Worm (Caenorhabditis elegans) whole organism, midembryonic: ENCODE measurements around the gene rpy-1.

Source experiments
- T22C8.4 ChIP-seq: fragments of 200-800 bp; sonication (Bioruptor generic); IDR thresholded peaks from 2 replicates; pipeline ENCODE4 v1.3.6; 2022; ENCODE audit warnings: missing genetic modification characterization, missing compliant biosample characterization
- cog-1 ChIP-seq: sonication (generic microtip); optimal IDR thresholded peaks from 2 replicates; lab custom pipeline; 2016; ENCODE audit warnings: missing genetic modification characterization, missing compliant biosample characterization
- flt-1 ChIP-seq: fragments of 200-800 bp; sonication (Bioruptor generic); IDR thresholded peaks from 2 replicates; pipeline ENCODE4 v1.3.6; 2022; ENCODE audit warnings: missing genetic modification characterization, missing compliant biosample characterization
- klf-2 ChIP-seq: fragments of 200-800 bp; sonication (Bioruptor generic); conservative IDR thresholded peaks from 2 replicates; pipeline ENCODE4 v1.3.6; 2022; ENCODE audit warnings: missing genetic modification reagents, missing genetic modification characterization, missing compliant biosample characterization
- med-1 ChIP-seq: sonication (generic microtip); optimal IDR thresholded peaks from 2 replicates; lab custom pipeline; 2017; ENCODE audit warnings: missing genetic modification characterization, mild to moderate bottlenecking, missing compliant biosample characterization, antibody characterized with exemption, missing genetic modification reagents; ENCODE audit not compliant: insufficient read depth
- ref-1 ChIP-seq: fragments of 200-800 bp; sonication (Bioruptor generic); conservative IDR thresholded peaks from 2 replicates; pipeline ENCODE4 v1.3.6; 2022; ENCODE audit warnings: missing genetic modification reagents, missing genetic modification characterization, missing compliant biosample characterization
- tab-1 ChIP-seq: fragments of 200-800 bp; sonication (Bioruptor generic); IDR thresholded peaks from 2 replicates; pipeline ENCODE4 v1.3.6; 2022; ENCODE audit warnings: missing genetic modification characterization, missing compliant biosample characterization
- ztf-23 ChIP-seq: fragments of 200-800 bp; sonication (Bioruptor generic); IDR thresholded peaks from 2 replicates; pipeline ENCODE4 v1.3.6; 2022; ENCODE audit warnings: missing genetic modification reagents, missing genetic modification characterization, missing compliant biosample characterization
- ztf-29 ChIP-seq: fragments of 200-800 bp; sonication (Bioruptor generic); IDR thresholded peaks from 2 replicates; pipeline ENCODE4 v1.3.6; 2022; ENCODE audit warnings: missing genetic modification reagents, missing genetic modification characterization, missing compliant biosample characterization

Gene rpy-1

ce11 chrII:6744648-6745047 is 39.2 kb upstream of the rpy-1 start, which contains the start of gene ins-15:
TSS of gene ins-15 (minus strand) at chrII:6744748.
- TF ChIP-seq flt-1, result no peak
- TF ChIP-seq tab-1, result no peak
- TF ChIP-seq med-1 (GFP tag; lab: Kevin White, UChicago), result no peak
- no peak for TF ChIP-seq T22C8.4 (GFP tag; lab: Robert Waterston, UW)
- TF ChIP-seq cog-1 (tag; lab: Kevin White, UChicago), result no peak
- TF ChIP-seq ztf-29, result no peak
- no peak for TF ChIP-seq ref-1 (GFP tag; lab: Robert Waterston, UW)
- no peak for TF ChIP-seq klf-2
- TF ChIP-seq ztf-23 (GFP tag; lab: Robert Waterston, UW), result no peak

ce11 chrII:6742614-6743013 is 37.2 kb upstream of the rpy-1 start, which contains the start of gene F41G3.6:
TSS of gene F41G3.6 (plus strand) at chrII:6742914.
- TF ChIP-seq ref-1 (GFP tag; lab: Robert Waterston, UW) (no peak), med-1 (GFP tag; lab: Kevin White, UChicago) (no peak), tab-1 (no peak), cog-1 (tag; lab: Kevin White, UChicago) (no peak), flt-1 (no peak), ztf-23 (GFP tag; lab: Robert Waterston, UW) (no peak), klf-2 (no peak), ztf-29 (no peak), T22C8.4 (GFP tag; lab: Robert Waterston, UW) (no peak)

ce11 chrII:6741428-6741827 is 36.0 kb upstream of the rpy-1 start, which contains the start of gene exos-8:
TSS of gene exos-8 (plus strand) at chrII:6741691.
- TF ChIP-seq klf-2 (peak; percentile 64; the same call in 1 of the 2 replicates), flt-1 (peak; percentile 77; the same call in 1 of the 2 replicates), med-1 (GFP tag; lab: Kevin White, UChicago) (no peak), T22C8.4 (GFP tag; lab: Robert Waterston, UW) (no peak), ztf-29 (0 out of 2 replicates have a peak, but pooled peaks have one; percentile 34), cog-1 (tag; lab: Kevin White, UChicago) (peak; percentile 41), tab-1 (0 out of 2 replicates have a peak, but pooled peaks have one; percentile 20), ref-1 (GFP tag; lab: Robert Waterston, UW) (no peak)

ce11 chrII:6736604-6737003 is 31.2 kb upstream of the rpy-1 start, which contains the start of gene T14B4.1:
TSS of gene T14B4.1 (plus strand) at chrII:6736904.
- TF ChIP-seq cog-1 (tag; lab: Kevin White, UChicago), result no peak
- no peak for TF ChIP-seq ztf-29
- no peak for TF ChIP-seq klf-2
- no peak for TF ChIP-seq tab-1
- no peak for TF ChIP-seq T22C8.4 (GFP tag; lab: Robert Waterston, UW)
- TF ChIP-seq ztf-23 (GFP tag; lab: Robert Waterston, UW), result no peak
- no peak for TF ChIP-seq med-1 (GFP tag; lab: Kevin White, UChicago)
- TF ChIP-seq flt-1, result no peak
- TF ChIP-seq ref-1 (GFP tag; lab: Robert Waterston, UW), result no peak

ce11 chrII:6736066-6736465 is 30.6 kb upstream of the rpy-1 start, which contains the start of gene mrps-18.C:
TSS of gene mrps-18.C (plus strand) at chrII:6736203.
- TF ChIP-seq tab-1, result no peak
- TF ChIP-seq ref-1 (GFP tag; lab: Robert Waterston, UW), result no peak

ce11 chrII:6734674-6735073 is 29.2 kb upstream of the rpy-1 start, which contains the start of gene T14B4.3:
TSS of gene T14B4.3 (plus strand) at chrII:6734937.
- TF ChIP-seq tab-1 (no peak), ref-1 (GFP tag; lab: Robert Waterston, UW) (no peak), ztf-29 (no peak), T22C8.4 (GFP tag; lab: Robert Waterston, UW) (no peak), klf-2 (no peak), flt-1 (no peak), cog-1 (tag; lab: Kevin White, UChicago) (peak; percentile 26), med-1 (GFP tag; lab: Kevin White, UChicago) (no peak), ztf-23 (GFP tag; lab: Robert Waterston, UW) (peak; percentile 50; the same call in 1 of the 2 replicates)

- TF ChIP-seq flt-1 (no peak), ref-1 (GFP tag; lab: Robert Waterston, UW) (no peak), klf-2 (no peak), tab-1 (no peak), ztf-23 (GFP tag; lab: Robert Waterston, UW) (no peak), ztf-29 (no peak), cog-1 (tag; lab: Kevin White, UChicago) (no peak), T22C8.4 (GFP tag; lab: Robert Waterston, UW) (no peak), med-1 (GFP tag; lab: Kevin White, UChicago) (no peak)
Measured at ce11 chrII:6733718-6734117, 28.3 kb upstream of the rpy-1 start, which contains the start of gene T14B4.9. TSS of gene T14B4.9 (minus strand) at chrII:6733818.

ce11 chrII:6729331-6729730 is 23.9 kb upstream of the rpy-1 start, which contains the start of gene T14B4.8:
TSS of gene T14B4.8 (minus strand) at chrII:6729390.
- TF ChIP-seq ztf-23 (GFP tag; lab: Robert Waterston, UW) (no peak), tab-1 (no peak), cog-1 (tag; lab: Kevin White, UChicago) (no peak), ref-1 (GFP tag; lab: Robert Waterston, UW) (no peak), med-1 (GFP tag; lab: Kevin White, UChicago) (no peak), ztf-29 (no peak), T22C8.4 (GFP tag; lab: Robert Waterston, UW) (no peak), klf-2 (no peak), flt-1 (no peak)

- TF ChIP-seq cog-1 (tag; lab: Kevin White, UChicago) (no peak), T22C8.4 (GFP tag; lab: Robert Waterston, UW) (no peak), flt-1 (no peak)
Measured at ce11 chrII:6726814-6727213, 21.4 kb upstream of the rpy-1 start.

ce11 chrII:6721581-6721980 is 16.1 kb upstream of the rpy-1 start:
- TF ChIP-seq ztf-29 (0 out of 2 replicates have a peak, but pooled peaks have one; percentile 45), ref-1 (GFP tag; lab: Robert Waterston, UW) (no peak), med-1 (GFP tag; lab: Kevin White, UChicago) (peak; percentile 9), T22C8.4 (GFP tag; lab: Robert Waterston, UW) (no peak), cog-1 (tag; lab: Kevin White, UChicago) (no peak), flt-1 (peak; percentile 65; the same call in 1 of the 2 replicates), klf-2 (no peak), ztf-23 (GFP tag; lab: Robert Waterston, UW) (peak; percentile 85), tab-1 (peak; percentile 70; the same call in 1 of the 2 replicates)
